Fruit fly (Drosophila melanogaster) whole organism, embryonic: Measurements from ENCODE around the gene CG34179.

Experiments used
- ATbp ChIP-seq: fragments of 200-800 bp; sonication (Bioruptor generic); optimal IDR thresholded peaks from 2 replicates; lab custom pipeline; 2017; ENCODE audit warnings: missing biosample characterization, mild to moderate bottlenecking, missing genetic modification characterization, missing genetic modification reagents
- Adf1 ChIP-seq: fragments of 200-800 bp; sonication (Bioruptor generic); IDR thresholded peaks from 2 replicates; pipeline ENCODE4 v1.3.6; 2022; ENCODE audit warnings: missing biosample characterization, missing genetic modification characterization
- Awh ChIP-seq: fragments of 200-800 bp; sonication (Bioruptor generic); IDR thresholded peaks from 2 replicates; pipeline ENCODE4, ENCODE4 v1.3.6; 2022; ENCODE audit warnings: missing biosample characterization, missing genetic modification characterization
- BEAF-32 ChIP-seq: fragments of 200-800 bp; sonication (Bioruptor generic); optimal IDR thresholded peaks from 3 replicates; lab custom pipeline; 2017; ENCODE audit warnings: missing biosample characterization, missing genetic modification characterization, mild to moderate bottlenecking, moderate library complexity, missing genetic modification reagents
- Bdp1 ChIP-seq: fragments of 200-800 bp; sonication (Bioruptor generic); optimal IDR thresholded peaks from 3 replicates; lab custom pipeline; 2016; ENCODE audit warnings: missing biosample characterization, missing genetic modification characterization
- CG12104 ChIP-seq: fragments of 200-800 bp; sonication (Bioruptor generic); optimal IDR thresholded peaks from 3 replicates; lab custom pipeline; 2016; ENCODE audit warnings: missing biosample characterization, missing genetic modification characterization
- CG12744 ChIP-seq: fragments of 200-800 bp; sonication (Bioruptor generic); optimal IDR thresholded peaks from 2 replicates; lab custom pipeline; 2016; ENCODE audit warnings: missing biosample characterization, missing genetic modification characterization
- CG14441 ChIP-seq: fragments of 200-800 bp; sonication (Bioruptor generic); IDR thresholded peaks from 2 replicates; pipeline ENCODE4 v1.3.6; 2022; ENCODE audit warnings: missing biosample characterization, missing genetic modification characterization
- CG15073 ChIP-seq: fragments of 200-800 bp; sonication (Bioruptor generic); optimal IDR thresholded peaks from 2 replicates; lab custom pipeline; 2016; ENCODE audit warnings: missing biosample characterization, missing genetic modification characterization
- CG1603 ChIP-seq: fragments of 200-800 bp; sonication (Bioruptor generic); optimal IDR thresholded peaks from 2 replicates; lab custom pipeline; 2019; ENCODE audit warnings: missing biosample characterization, mild to moderate bottlenecking, missing genetic modification characterization, moderate library complexity
- CG16779 ChIP-seq: fragments of 200-800 bp; sonication (Bioruptor generic); IDR thresholded peaks from 2 replicates; pipeline ENCODE4 v1.3.6; 2022; ENCODE audit warnings: missing biosample characterization, missing genetic modification characterization
- CG17361 ChIP-seq: fragments of 200-800 bp; sonication (Bioruptor generic); IDR thresholded peaks from 3 replicates; pipeline ENCODE4 v1.3.6; 2022; ENCODE audit warnings: missing biosample characterization, missing genetic modification characterization
- CG17612 ChIP-seq: fragments of 200-800 bp; sonication (Bioruptor generic); IDR thresholded peaks from 2 replicates; pipeline ENCODE4 v1.3.6; 2022; ENCODE audit warnings: missing biosample characterization, missing genetic modification characterization
- CG2199 ChIP-seq: fragments of 200-800 bp; sonication (Bioruptor generic); IDR thresholded peaks from 3 replicates; pipeline ENCODE4 v1.3.6; 2022; ENCODE audit warnings: missing biosample characterization, missing genetic modification characterization
- CG2875 ChIP-seq: fragments of 200-800 bp; sonication (Bioruptor generic); optimal IDR thresholded peaks from 2 replicates; lab custom pipeline; 2017; ENCODE audit warnings: missing biosample characterization, mild to moderate bottlenecking, missing genetic modification characterization, missing genetic modification reagents
- CG33557 ChIP-seq: fragments of 200-800 bp; sonication (Bioruptor generic); optimal IDR thresholded peaks from 2 replicates; lab custom pipeline; 2019; ENCODE audit warnings: missing biosample characterization, mild to moderate bottlenecking, missing genetic modification characterization, moderate library complexity
- CG4360 ChIP-seq: fragments of 200-800 bp; sonication (Bioruptor generic); IDR thresholded peaks from 2 replicates; pipeline ENCODE4 v1.3.6; 2022; ENCODE audit warnings: missing biosample characterization, missing genetic modification characterization
- CG6175 ChIP-seq: fragments of 200-800 bp; sonication (Bioruptor generic); IDR thresholded peaks from 3 replicates; pipeline ENCODE4 v1.3.6; 2022; ENCODE audit warnings: missing biosample characterization, missing genetic modification characterization
- CG7745 ChIP-seq: fragments of 200-800 bp; sonication (Bioruptor generic); optimal IDR thresholded peaks from 2 replicates; lab custom pipeline; 2018; ENCODE audit warnings: missing biosample characterization, mild to moderate bottlenecking, missing genetic modification characterization, moderate library complexity
- CG8089 ChIP-seq: fragments of 200-800 bp; sonication (Bioruptor generic); optimal IDR thresholded peaks from 3 replicates; lab custom pipeline; 2016; ENCODE audit warnings: missing biosample characterization, missing genetic modification characterization
- CG8290 ChIP-seq, 3 experiments: fragments of 200-800 bp; sonication (Bioruptor generic); optimal IDR thresholded peaks; 2 replicates each; lab custom pipeline; 2016 to 2019; ENCODE audit warnings: missing biosample characterization in 3 of 3, missing genetic modification characterization in 3 of 3, mild to moderate bottlenecking in 2 of 3, moderate library complexity in 1 of 3
- CG8478 ChIP-seq: fragments of >200 bp; optimal IDR thresholded peaks from 2 replicates; lab custom pipeline; 2018
- CG8944 ChIP-seq: fragments of 200-800 bp; sonication (Bioruptor generic); optimal IDR thresholded peaks from 3 replicates; lab custom pipeline; 2016; ENCODE audit warnings: missing biosample characterization, missing genetic modification characterization
- CG9797 ChIP-seq: fragments of 200-800 bp; sonication (Bioruptor generic); optimal IDR thresholded peaks from 3 replicates; lab custom pipeline; 2018; ENCODE audit warnings: missing biosample characterization, mild to moderate bottlenecking, missing genetic modification characterization
- Deaf1 ChIP-seq: fragments of 200-800 bp; optimal IDR thresholded peaks from 3 replicates; lab custom pipeline; 2019; ENCODE audit warnings: missing biosample characterization, mild to moderate bottlenecking, missing genetic modification characterization, moderate library complexity
- Ets65A ChIP-seq: fragments of 200-800 bp; sonication (Bioruptor generic); peaks from one replicate; lab custom pipeline; 2016; ENCODE audit warnings: missing biosample characterization, missing genetic modification characterization
- GATAe ChIP-seq: fragments of 200-800 bp; sonication (Bioruptor generic); conservative IDR thresholded peaks from 2 replicates; pipeline ENCODE4 v1.3.6; 2022; ENCODE audit warnings: missing biosample characterization, missing genetic modification characterization
- Hey ChIP-seq: fragments of 200-800 bp; sonication (Bioruptor generic); optimal IDR thresholded peaks from 3 replicates; lab custom pipeline; 2018; ENCODE audit warnings: missing biosample characterization, mild to moderate bottlenecking, missing genetic modification characterization
- MTF-1 ChIP-seq: fragments of 200-800 bp; sonication (Bioruptor generic); optimal IDR thresholded peaks from 2 replicates; lab custom pipeline; 2018; ENCODE audit warnings: missing biosample characterization, mild to moderate bottlenecking, missing genetic modification characterization, borderline replicate concordance
- Max ChIP-seq: fragments of 200-800 bp; sonication (Bioruptor generic); optimal IDR thresholded peaks from 2 replicates; lab custom pipeline; 2016; ENCODE audit warnings: missing biosample characterization, mild to moderate bottlenecking, missing genetic modification characterization
- PHDP ChIP-seq: fragments of 200-800 bp; sonication (Bioruptor generic); optimal IDR thresholded peaks from 3 replicates; lab custom pipeline; 2018; ENCODE audit warnings: missing biosample characterization, mild to moderate bottlenecking, missing genetic modification characterization, moderate library complexity
- Trl ChIP-seq, 3 experiments: fragments of >200 bp in 2 of 3; fragments of 200-800 bp in 1 of 3; sonication (Bioruptor generic) in 1 of 3; optimal IDR thresholded peaks; 2 replicates in 1 of 3; 3 replicates in 2 of 3; lab custom pipeline; 2016 to 2017; ENCODE audit warnings: missing biosample characterization in 1 of 3, missing genetic modification characterization in 1 of 3
- cwo ChIP-seq: fragments of 200-800 bp; sonication (Bioruptor generic); optimal IDR thresholded peaks from 3 replicates; lab custom pipeline; 2017; ENCODE audit warnings: missing biosample characterization, missing genetic modification characterization, mild to moderate bottlenecking, moderate library complexity, missing genetic modification reagents
- en ChIP-seq: fragments of 200-800 bp; sonication (Bioruptor generic); optimal IDR thresholded peaks from 2 replicates; lab custom pipeline; 2016; ENCODE audit warnings: missing biosample characterization, missing genetic modification characterization
- eyg ChIP-seq: fragments of 200-800 bp; sonication (Bioruptor generic); optimal IDR thresholded peaks from 3 replicates; lab custom pipeline; 2016; ENCODE audit warnings: missing biosample characterization, missing genetic modification characterization
- gcm ChIP-seq: fragments of 200-800 bp; sonication (Bioruptor generic); optimal IDR thresholded peaks from 2 replicates; lab custom pipeline; 2019; ENCODE audit warnings: missing biosample characterization, mild to moderate bottlenecking, missing genetic modification characterization, moderate library complexity
- gem ChIP-seq: fragments of 200-800 bp; sonication (Bioruptor generic); optimal IDR thresholded peaks from 2 replicates; lab custom pipeline; 2019; ENCODE audit warnings: missing biosample characterization, mild to moderate bottlenecking, missing genetic modification characterization, moderate library complexity
- hb ChIP-seq: fragments of 200-800 bp; sonication (Bioruptor generic); IDR thresholded peaks from 3 replicates; pipeline ENCODE4 v1.3.6; 2022; ENCODE audit warnings: missing biosample characterization, missing genetic modification characterization; ENCODE audit not compliant: partially characterized antibody
- nom ChIP-seq: fragments of 200-800 bp; sonication (Bioruptor generic); optimal IDR thresholded peaks from 2 replicates; lab custom pipeline; 2017; ENCODE audit warnings: missing biosample characterization, missing genetic modification characterization, mild to moderate bottlenecking, moderate library complexity, missing genetic modification reagents
- pb ChIP-seq: fragments of 200-800 bp; sonication (Bioruptor generic); optimal IDR thresholded peaks from 3 replicates; lab custom pipeline; 2016; ENCODE audit warnings: missing biosample characterization, missing genetic modification characterization
- pros ChIP-seq: fragments of 200-800 bp; sonication (Bioruptor generic); optimal IDR thresholded peaks from 3 replicates; lab custom pipeline; 2019; ENCODE audit warnings: missing biosample characterization, mild to moderate bottlenecking, missing genetic modification characterization, moderate library complexity
- sd ChIP-seq: fragments of 200-800 bp; sonication (Bioruptor generic); optimal IDR thresholded peaks from 3 replicates; lab custom pipeline; 2018; ENCODE audit warnings: missing biosample characterization, mild to moderate bottlenecking, missing genetic modification characterization, moderate library complexity
- sug ChIP-seq: fragments of 200-800 bp; optimal IDR thresholded peaks from 2 replicates; lab custom pipeline; 2019; ENCODE audit warnings: missing biosample characterization, mild to moderate bottlenecking, missing genetic modification characterization, moderate library complexity
- tll ChIP-seq, 2 experiments: fragments of 200-800 bp in 1 of 2; fragments of >200 bp in 1 of 2; sonication (Bioruptor generic) in 1 of 2; optimal IDR thresholded peaks; 2 replicates each; lab custom pipeline; 2017 to 2019; ENCODE audit warnings: missing biosample characterization in 2 of 2, missing genetic modification characterization in 2 of 2, mild to moderate bottlenecking in 1 of 2, moderate library complexity in 1 of 2
- trh ChIP-seq: fragments of 200-800 bp; sonication (Bioruptor generic); optimal IDR thresholded peaks from 2 replicates; lab custom pipeline; 2016; ENCODE audit warnings: missing biosample characterization, missing genetic modification characterization
- yki ChIP-seq: fragments of >200 bp; optimal IDR thresholded peaks from 3 replicates; lab custom pipeline; 2018
- zen ChIP-seq: fragments of 200-800 bp; sonication (Bioruptor generic); optimal IDR thresholded peaks from 3 replicates; lab custom pipeline; 2018; ENCODE audit warnings: missing biosample characterization, mild to moderate bottlenecking, missing genetic modification characterization, moderate library complexity
- zf30C ChIP-seq: fragments of 200-800 bp; sonication (Bioruptor generic); optimal IDR thresholded peaks from 3 replicates; lab custom pipeline; 2018; ENCODE audit warnings: missing biosample characterization, mild to moderate bottlenecking, missing genetic modification characterization

CG34179 gene

dm6 chr2L:6085733-6086317, 37.3 kb upstream of the CG34179 start (continued):
- TF ChIP-seq CG17612 (GFP tag; lab: Robert Waterston, UW) = no peak
- TF ChIP-seq CG12744 (GFP tag; lab: Kevin White, UChicago) = no peak

dm6 chr2L:6084694-6085093, 36.2 kb upstream of the CG34179 start:
- peak; percentile 67 for TF ChIP-seq cwo (GFP tag; lab: Kevin White, UChicago)
- no peak for TF ChIP-seq zen (tag; lab: Kevin White, UChicago)
- TF ChIP-seq Trl (optimal IDR thresholded peaks at IDR 0.05; lab: Kevin White, UChicago) = no peak
- no peak for TF ChIP-seq Trl (GFP tag; optimal IDR thresholded peaks at IDR 0.05; lab: Kevin White, UChicago)
- no peak for TF ChIP-seq CG17361 (GFP tag; lab: Robert Waterston, UW)
- TF ChIP-seq CG7745 (tag; lab: Kevin White, UChicago) = no peak
- TF ChIP-seq Adf1 = peak; percentile 26; the same call in 1 of the 2 replicates
- TF ChIP-seq CG15073 (GFP tag; lab: Kevin White, UChicago) = no peak
- TF ChIP-seq Max (GFP tag; lab: Kevin White, UChicago) = no peak
- no peak for TF ChIP-seq gem (tag; lab: Kevin White, UChicago)
- TF ChIP-seq CG6175 (GFP tag; lab: Robert Waterston, UW) = 0 out of 3 replicates have a peak, but pooled peaks have one; percentile 15
- TF ChIP-seq ATbp (GFP tag; lab: Kevin White, UChicago) = no peak
- no peak for TF ChIP-seq CG4360 (GFP tag; lab: Robert Waterston, UW)
- peak; percentile 38 for TF ChIP-seq MTF-1 (GFP tag; lab: Kevin White, UChicago)
- no peak for TF ChIP-seq eyg
- TF ChIP-seq sug = peak; percentile 63
- TF ChIP-seq sd (tag; lab: Kevin White, UChicago) = peak; percentile 53
- TF ChIP-seq CG8290 (GFP tag; optimal IDR thresholded peaks at IDR 0.05; lab: Kevin White, UChicago) = no peak
- peak in 1 of 2 experiments; percentile 2 for TF ChIP-seq CG8290 (tag; optimal IDR thresholded peaks at IDR 0.05; lab: Kevin White, UChicago)
- TF ChIP-seq CG8478 (lab: Kevin White, UChicago) = no peak
- no peak for TF ChIP-seq CG16779 (GFP tag; lab: Robert Waterston, UW)
- TF ChIP-seq zf30C = no peak
- no peak for TF ChIP-seq PHDP (tag; lab: Kevin White, UChicago)
- no peak for TF ChIP-seq CG9797 (GFP tag; lab: Kevin White, UChicago)
- no peak for TF ChIP-seq en
- TF ChIP-seq nom (GFP tag; lab: Kevin White, UChicago) = no peak
- TF ChIP-seq pros = no peak
- no peak for TF ChIP-seq Bdp1
- TF ChIP-seq Hey (tag; lab: Kevin White, UChicago) = peak; percentile 7
- TF ChIP-seq tll (GFP tag; optimal IDR thresholded peaks at IDR 0.05; lab: Kevin White, UChicago) = no peak
- TF ChIP-seq pb (GFP tag; lab: Kevin White, UChicago) = no peak
- TF ChIP-seq CG33557 (GFP tag; lab: Kevin White, UChicago) = no peak
- TF ChIP-seq CG2875 = no peak
- TF ChIP-seq trh (GFP tag; lab: Kevin White, UChicago) = no peak
- TF ChIP-seq BEAF-32 (GFP tag; lab: Kevin White, UChicago) = no peak
- TF ChIP-seq Awh = no peak
- TF ChIP-seq CG8089 (GFP tag; lab: Kevin White, UChicago) = no peak
- peak; percentile 91 for TF ChIP-seq CG2199
- no peak for TF ChIP-seq CG8944 (GFP tag; lab: Kevin White, UChicago)
- no peak for TF ChIP-seq CG1603 (tag; lab: Kevin White, UChicago)
- peak; percentile 17 for TF ChIP-seq Deaf1 (tag; lab: Kevin White, UChicago)
- no peak for TF ChIP-seq Ets65A (GFP tag; lab: Kevin White, UChicago)
- TF ChIP-seq hb (GFP tag; lab: Robert Waterston, UW) = no peak
- TF ChIP-seq CG14441 = no peak
- TF ChIP-seq GATAe (GFP tag; lab: Robert Waterston, UW) = peak; percentile 51; the same call in 1 of the 2 replicates
- TF ChIP-seq yki (lab: Kevin White, UChicago) = no peak
- no peak for TF ChIP-seq gcm (GFP tag; lab: Kevin White, UChicago)
- TF ChIP-seq CG12104 (GFP tag; lab: Kevin White, UChicago) = no peak
